Fruit fly (Drosophila melanogaster) whole organism, adult: Measurements from ENCODE around the gene TFAM.

ENCODE experiments used
- CG11617 ChIP-seq: fragments of 200-800 bp; sonication (Bioruptor generic); optimal IDR thresholded peaks from 2 replicates; lab custom pipeline; 2017; ENCODE audit warnings: mild to moderate bottlenecking, missing biosample characterization, missing genetic modification reagents, missing genetic modification characterization
- CG12768 ChIP-seq: fragments of 200-800 bp; sonication (Bioruptor generic); optimal IDR thresholded peaks from 2 replicates; lab custom pipeline; 2017; ENCODE audit warnings: missing biosample characterization, missing genetic modification characterization, mild to moderate bottlenecking, moderate library complexity, missing genetic modification reagents
- CG14711 ChIP-seq: fragments of 200-800 bp; sonication (Bioruptor generic); optimal IDR thresholded peaks from 2 replicates; lab custom pipeline; 2018; ENCODE audit warnings: missing biosample characterization, mild to moderate bottlenecking, missing genetic modification characterization, moderate library complexity
- CG1620 ChIP-seq: fragments of 200-800 bp; sonication (Bioruptor generic); optimal IDR thresholded peaks from 2 replicates; lab custom pipeline; 2016; ENCODE audit warnings: missing biosample characterization, missing genetic modification characterization
- CG33017 ChIP-seq: fragments of 200-800 bp; sonication (Bioruptor generic); optimal IDR thresholded peaks from 2 replicates; lab custom pipeline; 2018; ENCODE audit warnings: missing biosample characterization, mild to moderate bottlenecking, missing genetic modification characterization, moderate library complexity
- CG5204 ChIP-seq: fragments of 200-800 bp; sonication (Bioruptor generic); optimal IDR thresholded peaks from 2 replicates; lab custom pipeline; 2016; ENCODE audit warnings: missing biosample characterization, missing genetic modification characterization
- CG7045 ChIP-seq: fragments of 200-800 bp; sonication (Bioruptor generic); optimal IDR thresholded peaks from 2 replicates; lab custom pipeline; 2017; ENCODE audit warnings: missing biosample characterization, mild to moderate bottlenecking, missing genetic modification characterization
- CG7101 ChIP-seq: fragments of 200-800 bp; sonication (Bioruptor generic); optimal IDR thresholded peaks from 2 replicates; lab custom pipeline; 2018; ENCODE audit warnings: missing biosample characterization, mild to moderate bottlenecking, missing genetic modification characterization, moderate library complexity
- Clk ChIP-seq: fragments of 200-800 bp; sonication (Bioruptor generic); optimal IDR thresholded peaks from 2 replicates; lab custom pipeline; 2017; ENCODE audit warnings: missing biosample characterization, missing genetic modification characterization
- Crg-1 ChIP-seq: fragments of 200-800 bp; sonication (Bioruptor generic); optimal IDR thresholded peaks from 2 replicates; lab custom pipeline; 2016; ENCODE audit warnings: missing biosample characterization, missing genetic modification characterization
- Hr96 ChIP-seq: fragments of 200-800 bp; sonication (Bioruptor generic); optimal IDR thresholded peaks from 2 replicates; lab custom pipeline; 2016; ENCODE audit warnings: missing biosample characterization, missing genetic modification characterization
- Mnt ChIP-seq: fragments of 200-800 bp; sonication (Bioruptor generic); optimal IDR thresholded peaks from 2 replicates; lab custom pipeline; 2016; ENCODE audit warnings: missing biosample characterization, mild to moderate bottlenecking, missing genetic modification characterization
- bab1 ChIP-seq: fragments of 200-800 bp; sonication (Bioruptor generic); optimal IDR thresholded peaks from 3 replicates; lab custom pipeline; 2019; ENCODE audit warnings: missing biosample characterization, mild to moderate bottlenecking, missing genetic modification characterization, moderate library complexity
- cic ChIP-seq: fragments of 200-800 bp; sonication (Bioruptor generic); optimal IDR thresholded peaks from 2 replicates; lab custom pipeline; 2017; ENCODE audit warnings: missing biosample characterization, mild to moderate bottlenecking, missing genetic modification characterization, moderate library complexity
- cnc ChIP-seq, 2 experiments: fragments of >200 bp; optimal IDR thresholded peaks; 2 replicates each; lab custom pipeline; 2017
- kay ChIP-seq: fragments of 200-800 bp; sonication (Bioruptor generic); peaks from one replicate; lab custom pipeline; 2016; ENCODE audit warnings: missing biosample characterization, missing genetic modification characterization, borderline replicate concordance
- ovo ChIP-seq: fragments of 200-800 bp; sonication (Bioruptor generic); optimal IDR thresholded peaks from 2 replicates; lab custom pipeline; 2016; ENCODE audit warnings: missing biosample characterization, missing genetic modification characterization
- pad ChIP-seq: fragments of 200-800 bp; sonication (Bioruptor generic); optimal IDR thresholded peaks from 3 replicates; lab custom pipeline; 2017; ENCODE audit warnings: missing biosample characterization, missing genetic modification characterization, mild to moderate bottlenecking, moderate library complexity, missing genetic modification reagents
- tj ChIP-seq: fragments of 200-800 bp; sonication (Bioruptor generic); optimal IDR thresholded peaks from 3 replicates; lab custom pipeline; 2017; ENCODE audit warnings: missing biosample characterization, mild to moderate bottlenecking, missing genetic modification characterization, moderate library complexity
- toe ChIP-seq: fragments of 200-800 bp; sonication (Bioruptor generic); optimal IDR thresholded peaks from 2 replicates; lab custom pipeline; 2016; ENCODE audit warnings: missing biosample characterization, missing genetic modification characterization

The TFAM gene

dm6 chr3R:20576789-20577188 lies at the start of gene TFAM, which contains the start of gene CG5412:
Gene TFAM (minus strand): TSS chr3R:20577010.
Gene CG5412 (plus strand): TSS chr3R:20577053.
- TF ChIP-seq Crg-1 (GFP tag; lab: Kevin White, UChicago) (no peak), CG1620 (GFP tag; lab: Kevin White, UChicago) (peak; percentile 15), Mnt (peak; percentile 40), toe (GFP tag; lab: Kevin White, UChicago) (no peak), cic (GFP tag; lab: Kevin White, UChicago) (no peak), kay (GFP tag; lab: Kevin White, UChicago) (no peak), CG7045 (GFP tag; lab: Kevin White, UChicago) (no peak), CG5204 (GFP tag; lab: Kevin White, UChicago) (no peak)

DNA sequence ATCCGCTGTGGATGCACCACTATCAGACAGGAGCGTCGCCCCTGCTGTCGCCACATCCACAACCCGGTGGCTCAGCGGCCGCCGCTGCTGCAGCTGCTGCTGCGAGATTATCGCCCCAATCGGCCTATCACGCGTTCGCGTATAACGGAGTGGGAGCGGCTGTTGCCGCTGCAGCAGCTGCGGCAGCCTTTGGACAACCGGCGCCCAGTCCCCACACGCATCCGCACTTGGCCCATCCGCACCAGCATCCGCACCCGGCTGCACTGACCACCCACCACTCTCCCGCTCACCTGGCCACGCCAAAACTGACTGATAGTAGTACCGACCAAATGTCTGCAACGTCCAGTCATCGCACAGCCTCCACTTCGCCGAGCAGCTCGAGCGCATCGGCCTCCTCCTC lies 49.3 kb upstream of the TFAM start:
- no peak for TF ChIP-seq cic (GFP tag; lab: Kevin White, UChicago)
- TF ChIP-seq Clk (GFP tag; lab: Kevin White, UChicago): no peak
- TF ChIP-seq Mnt: no peak
- TF ChIP-seq CG1620 (GFP tag; lab: Kevin White, UChicago): no peak
- no peak for TF ChIP-seq Hr96 (GFP tag; lab: Kevin White, UChicago)
- no peak for TF ChIP-seq CG12768
- TF ChIP-seq CG7045 (GFP tag; lab: Kevin White, UChicago): no peak
- no peak for TF ChIP-seq Crg-1 (GFP tag; lab: Kevin White, UChicago)
- no peak for TF ChIP-seq kay (GFP tag; lab: Kevin White, UChicago)
- no peak for TF ChIP-seq CG11617

dm6 chr3R:20622297-20623168 lies 45.7 kb upstream of the TFAM start:
- TF ChIP-seq CG1620 (GFP tag; lab: Kevin White, UChicago) (no peak), pad (GFP tag; lab: Kevin White, UChicago) (no peak), CG14711 (tag; lab: Kevin White, UChicago) (no peak), ovo (GFP tag; lab: Kevin White, UChicago) (no peak), CG5204 (GFP tag; lab: Kevin White, UChicago) (no peak), cnc (optimal IDR thresholded peaks at IDR 0.05; lab: Kevin White, UChicago) (no peak), Mnt (no peak), CG7101 (tag; lab: Kevin White, UChicago) (no peak), kay (GFP tag; lab: Kevin White, UChicago) (no peak), tj (GFP tag; lab: Kevin White, UChicago) (no peak), CG11617 (no peak), Hr96 (GFP tag; lab: Kevin White, UChicago) (no peak), cic (GFP tag; lab: Kevin White, UChicago) (no peak), Clk (GFP tag; lab: Kevin White, UChicago) (no peak), bab1 (no peak), CG12768 (no peak)

DNA sequence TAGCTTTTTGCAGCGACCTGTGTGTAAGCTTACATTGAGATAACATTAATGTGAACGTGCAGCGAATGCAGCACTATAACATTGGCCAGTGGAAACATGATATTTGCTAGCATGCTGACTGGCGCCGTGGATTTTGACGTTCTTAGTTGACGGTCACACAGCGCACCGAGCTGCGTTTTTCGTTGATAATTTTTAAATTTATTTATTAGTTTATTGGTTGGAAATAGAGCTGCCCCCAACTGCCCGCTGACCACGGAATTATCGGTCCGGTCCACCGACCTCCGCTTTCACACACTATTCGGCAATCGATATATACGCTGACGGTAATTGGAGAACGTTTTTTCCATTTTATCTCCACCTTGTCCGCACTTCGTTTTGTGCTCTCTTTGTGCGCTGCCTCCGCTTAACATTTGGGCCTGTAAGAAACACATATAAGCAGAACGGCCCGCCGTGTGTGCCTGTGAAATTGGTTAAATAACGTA lies 45.0 kb upstream of the TFAM start, which contains the start of gene H:
H (plus strand) TSS at position 134 of the 482 bp plus-strand sequence.
- TF ChIP-seq tj (GFP tag; lab: Kevin White, UChicago) (peak; percentile 22), Crg-1 (GFP tag; lab: Kevin White, UChicago) (no peak), Mnt (peak; percentile 48), CG7045 (GFP tag; lab: Kevin White, UChicago) (no peak), CG11617 (peak; percentile 52)

DNA sequence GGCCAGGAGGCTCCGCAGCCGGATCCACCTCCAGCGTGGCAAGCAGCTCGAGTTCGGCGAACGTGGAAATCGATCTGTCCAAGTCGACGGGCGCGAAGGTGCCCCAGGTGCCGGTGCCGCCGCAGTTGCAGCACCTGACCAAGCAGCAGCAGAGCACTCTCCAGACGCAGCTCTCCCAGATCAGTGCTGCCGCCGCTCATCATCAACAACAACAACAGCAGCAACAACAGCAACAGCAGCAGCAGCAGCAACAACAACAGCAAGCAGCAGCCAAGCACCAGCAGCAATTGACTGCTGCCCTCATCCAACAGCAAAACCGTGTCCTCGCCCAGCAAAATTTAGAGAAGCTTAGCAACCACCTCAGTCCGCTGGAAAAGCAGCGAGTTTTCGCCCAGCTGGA lies 42.1 kb upstream of the TFAM start:
- TF ChIP-seq cic (GFP tag; lab: Kevin White, UChicago) (no peak), pad (GFP tag; lab: Kevin White, UChicago) (no peak), CG1620 (GFP tag; lab: Kevin White, UChicago) (no peak), kay (GFP tag; lab: Kevin White, UChicago) (no peak), CG33017 (tag; lab: Kevin White, UChicago) (no peak)

dm6 chr3R:20617583-20617982 lies 40.8 kb upstream of the TFAM start, which contains the start of gene CG5466:
Gene CG5466 (plus strand): TSS chr3R:20617883.
- TF ChIP-seq ovo (GFP tag; lab: Kevin White, UChicago) (no peak), CG1620 (GFP tag; lab: Kevin White, UChicago) (no peak), CG33017 (tag; lab: Kevin White, UChicago) (no peak), bab1 (no peak), CG14711 (tag; lab: Kevin White, UChicago) (no peak)

DNA sequence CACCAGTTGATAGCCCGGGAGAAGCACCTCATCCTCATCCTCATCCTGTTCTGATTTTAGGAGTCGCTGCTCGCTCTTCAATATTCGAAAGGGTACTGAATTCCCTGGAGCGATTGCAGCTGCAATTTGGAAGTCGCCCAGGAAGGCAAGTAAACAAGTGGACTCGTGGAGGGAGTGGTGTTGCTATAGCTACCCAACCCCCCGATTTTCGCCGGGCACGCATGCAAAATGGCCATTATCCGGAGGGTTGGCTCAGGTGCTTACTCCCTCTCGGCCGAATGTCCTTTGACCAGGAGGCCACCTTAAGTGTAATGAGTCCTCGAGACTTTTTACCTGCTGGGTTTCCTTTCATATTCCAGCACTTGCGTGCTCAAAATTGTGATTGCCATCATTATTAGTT lies 40.0 kb upstream of the TFAM start, which contains the start of gene CG15923:
CG15923 (minus strand) TSS at position 101 of the 400 bp plus-strand sequence.
- TF ChIP-seq CG33017 (tag; lab: Kevin White, UChicago) (no peak), CG7101 (tag; lab: Kevin White, UChicago) (no peak), CG1620 (GFP tag; lab: Kevin White, UChicago) (no peak), CG12768 (no peak), CG11617 (no peak), CG5204 (GFP tag; lab: Kevin White, UChicago) (no peak), tj (GFP tag; lab: Kevin White, UChicago) (no peak)
